Fruit fly (Drosophila melanogaster) whole organism, pupa: ENCODE results near the gene gammaTub23C.

ENCODE experiments used
- CG10348 ChIP-seq: fragments of 200-800 bp; sonication (Bioruptor generic); IDR thresholded peaks from 2 replicates; pipeline ENCODE4 v1.3.6; 2022; ENCODE audit warnings: missing biosample characterization, missing genetic modification characterization
- CG12605 ChIP-seq: fragments of 200-800 bp; sonication (Bioruptor generic); IDR thresholded peaks from 2 replicates; pipeline ENCODE4 v1.3.6; 2022; ENCODE audit warnings: missing biosample characterization, missing genetic modification characterization
- CG13204 ChIP-seq: fragments of 200-800 bp; sonication (Bioruptor generic); optimal IDR thresholded peaks from 2 replicates; lab custom pipeline; 2018; ENCODE audit warnings: missing biosample characterization, mild to moderate bottlenecking, missing genetic modification characterization, moderate library complexity
- CG14655 ChIP-seq: fragments of 200-800 bp; sonication (Bioruptor generic); optimal IDR thresholded peaks from 3 replicates; lab custom pipeline; 2017; ENCODE audit warnings: mild to moderate bottlenecking, missing biosample characterization, missing genetic modification reagents, missing genetic modification characterization
- CG15710 ChIP-seq: fragments of 200-800 bp; sonication (Bioruptor generic); optimal IDR thresholded peaks from 2 replicates; lab custom pipeline; 2018; ENCODE audit warnings: missing biosample characterization, mild to moderate bottlenecking, missing genetic modification characterization, moderate library complexity
- CG17806 ChIP-seq: fragments of 200-800 bp; sonication (Bioruptor generic); optimal IDR thresholded peaks from 2 replicates; lab custom pipeline; 2018; ENCODE audit warnings: missing biosample characterization, mild to moderate bottlenecking, missing genetic modification characterization, moderate library complexity
- CG32121 ChIP-seq: fragments of 200-800 bp; sonication (Bioruptor generic); IDR thresholded peaks from 2 replicates; pipeline ENCODE4 v1.3.6; 2022; ENCODE audit warnings: missing biosample characterization, missing genetic modification characterization
- CG34367 ChIP-seq: fragments of 200-800 bp; sonication (Bioruptor generic); optimal IDR thresholded peaks from 2 replicates; lab custom pipeline; 2018; ENCODE audit warnings: missing biosample characterization, mild to moderate bottlenecking, missing genetic modification characterization
- CG4496 ChIP-seq: fragments of 200-800 bp; sonication (Bioruptor generic); IDR thresholded peaks from 3 replicates; pipeline ENCODE4 v1.3.6; 2022; ENCODE audit warnings: missing biosample characterization, missing genetic modification characterization
- CG8159 ChIP-seq: fragments of 200-800 bp; sonication (Bioruptor generic); optimal IDR thresholded peaks from 3 replicates; lab custom pipeline; 2018; ENCODE audit warnings: missing biosample characterization, mild to moderate bottlenecking, missing genetic modification characterization, moderate library complexity
- CG8301 ChIP-seq: fragments of 200-800 bp; sonication (Bioruptor generic); optimal IDR thresholded peaks from 2 replicates; lab custom pipeline; 2018; ENCODE audit warnings: missing biosample characterization, mild to moderate bottlenecking, missing genetic modification characterization
- CG9948 ChIP-seq: fragments of 200-800 bp; sonication (Bioruptor generic); optimal IDR thresholded peaks from 2 replicates; lab custom pipeline; 2018; ENCODE audit warnings: missing biosample characterization, mild to moderate bottlenecking, missing genetic modification characterization, moderate library complexity
- D1 ChIP-seq: fragments of 200-800 bp; sonication (Bioruptor generic); optimal IDR thresholded peaks from 2 replicates; lab custom pipeline; 2018; ENCODE audit warnings: missing biosample characterization, mild to moderate bottlenecking, missing genetic modification characterization, moderate library complexity
- EcR ChIP-seq: fragments of 200-800 bp; sonication (Bioruptor generic); optimal IDR thresholded peaks from 3 replicates; lab custom pipeline; 2019; ENCODE audit warnings: missing biosample characterization, missing genetic modification characterization, mild to moderate bottlenecking, moderate library complexity, missing genetic modification reagents
- Ets98B ChIP-seq: fragments of 200-800 bp; sonication (Bioruptor generic); IDR thresholded peaks from 2 replicates; pipeline ENCODE4 v1.3.6; 2022; ENCODE audit warnings: missing biosample characterization, missing genetic modification characterization
- Pif1A ChIP-seq: fragments of 200-800 bp; sonication (Bioruptor generic); optimal IDR thresholded peaks from 3 replicates; lab custom pipeline; 2016; ENCODE audit warnings: missing biosample characterization, missing genetic modification characterization
- Pif1B ChIP-seq: fragments of 200-800 bp; sonication (Bioruptor generic); optimal IDR thresholded peaks from 3 replicates; lab custom pipeline; 2016; ENCODE audit warnings: missing biosample characterization, missing genetic modification characterization
- Snoo ChIP-seq: fragments of 200-800 bp; sonication (Bioruptor generic); optimal IDR thresholded peaks from 3 replicates; lab custom pipeline; 2017; ENCODE audit warnings: missing biosample characterization, mild to moderate bottlenecking, missing genetic modification characterization, inconsistent platforms
- fd96Ca ChIP-seq: fragments of 200-800 bp; sonication (Bioruptor generic); IDR thresholded peaks from 3 replicates; pipeline ENCODE4 v1.3.6; 2022; ENCODE audit warnings: missing biosample characterization, missing genetic modification characterization
- gl ChIP-seq: fragments of 200-800 bp; sonication (Bioruptor generic); optimal IDR thresholded peaks from 2 replicates; lab custom pipeline; 2018; ENCODE audit warnings: missing biosample characterization, mild to moderate bottlenecking, missing genetic modification characterization
- rn ChIP-seq: fragments of 200-800 bp; sonication (Bioruptor generic); IDR thresholded peaks from 2 replicates; pipeline ENCODE4 v1.3.6; 2022; ENCODE audit warnings: missing biosample characterization, missing genetic modification characterization

gammaTub23C gene

DNA sequence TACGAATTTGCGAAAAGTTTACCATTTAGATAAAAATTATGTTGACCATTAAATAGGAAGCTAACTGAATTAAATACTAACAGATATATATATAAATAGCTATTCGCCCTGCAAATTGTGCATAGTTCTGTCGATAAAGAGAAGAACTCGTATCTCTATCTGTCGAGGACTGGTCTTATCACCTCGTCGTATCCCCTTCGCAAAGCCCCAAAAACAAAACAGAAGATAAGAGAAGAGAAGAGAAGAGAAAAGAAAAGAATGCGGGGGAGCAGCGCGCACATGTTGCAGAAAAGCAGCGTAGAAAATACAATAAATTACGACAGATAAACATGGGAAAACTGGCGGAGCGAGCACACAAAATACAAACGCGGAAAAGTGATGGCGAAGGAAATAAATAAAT, 37.0 kb upstream of the gammaTub23C start:
- TF ChIP-seq rn (GFP tag; lab: Robert Waterston, UW) = no peak
- TF ChIP-seq CG10348 = no peak
- no peak for TF ChIP-seq CG8301 (tag; lab: Kevin White, UChicago)
- TF ChIP-seq CG34367 (tag; lab: Kevin White, UChicago) = no peak
- TF ChIP-seq D1 (tag; lab: Kevin White, UChicago) = no peak
- TF ChIP-seq CG9948 (tag; lab: Kevin White, UChicago) = no peak
- no peak for TF ChIP-seq CG32121
- TF ChIP-seq Snoo (tag; lab: Kevin White, UChicago) = no peak
- TF ChIP-seq CG15710 = no peak
- no peak for TF ChIP-seq CG13204 (GFP tag; lab: Kevin White, UChicago)
- no peak for TF ChIP-seq CG8159 (tag; lab: Kevin White, UChicago)
- no peak for TF ChIP-seq Pif1A (GFP tag; lab: Kevin White, UChicago)
- no peak for TF ChIP-seq CG17806 (tag; lab: Kevin White, UChicago)
- no peak for TF ChIP-seq CG4496 (GFP tag; lab: Robert Waterston, UW)
- TF ChIP-seq CG12605 (GFP tag; lab: Robert Waterston, UW) = no peak
- TF ChIP-seq gl (tag; lab: Kevin White, UChicago) = no peak

- TF ChIP-seq CG12605 (GFP tag; lab: Robert Waterston, UW) (no peak), rn (GFP tag; lab: Robert Waterston, UW) (no peak), CG4496 (GFP tag; lab: Robert Waterston, UW) (no peak), CG34367 (tag; lab: Kevin White, UChicago) (no peak), CG32121 (no peak), D1 (tag; lab: Kevin White, UChicago) (no peak), CG8159 (tag; lab: Kevin White, UChicago) (no peak), Snoo (tag; lab: Kevin White, UChicago) (no peak), CG14655 (GFP tag; lab: Kevin White, UChicago) (no peak), CG13204 (GFP tag; lab: Kevin White, UChicago) (no peak)
Observed at dm6 chr2L:2939698-2940097, 33.0 kb upstream of the gammaTub23C start.

DNA sequence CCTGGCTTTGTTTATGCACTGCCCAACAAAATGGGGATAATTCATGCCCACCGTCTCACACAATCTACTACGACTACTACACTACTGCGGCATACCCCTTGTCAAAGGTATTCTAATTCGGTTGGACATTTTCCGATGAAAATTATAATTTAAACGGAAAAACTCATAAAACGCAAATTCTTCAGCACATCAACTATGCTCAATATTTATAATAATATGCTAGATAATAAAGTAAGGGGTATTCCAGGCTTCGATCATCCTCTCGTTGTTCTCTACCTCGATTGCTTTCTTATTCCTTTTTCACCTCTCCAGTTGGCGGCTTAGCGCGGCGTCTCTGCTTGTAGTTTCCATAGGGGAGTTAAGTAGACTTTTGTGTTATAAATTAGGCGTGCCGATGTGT, 31.3 kb upstream of the gammaTub23C start:
- TF ChIP-seq rn (GFP tag; lab: Robert Waterston, UW) = no peak
- TF ChIP-seq CG14655 (GFP tag; lab: Kevin White, UChicago) = peak; percentile 31
- no peak for TF ChIP-seq gl (tag; lab: Kevin White, UChicago)
- TF ChIP-seq CG13204 (GFP tag; lab: Kevin White, UChicago) = no peak
- TF ChIP-seq CG17806 (tag; lab: Kevin White, UChicago) = no peak
- TF ChIP-seq CG9948 (tag; lab: Kevin White, UChicago) = no peak
- TF ChIP-seq Pif1A (GFP tag; lab: Kevin White, UChicago) = no peak
- TF ChIP-seq D1 (tag; lab: Kevin White, UChicago) = no peak
- TF ChIP-seq CG10348 = no peak
- no peak for TF ChIP-seq fd96Ca (GFP tag; lab: Robert Waterston, UW)
- no peak for TF ChIP-seq EcR (GFP tag; lab: Kevin White, UChicago)
- peak; percentile 7 for TF ChIP-seq CG8301 (tag; lab: Kevin White, UChicago)
- no peak for TF ChIP-seq Ets98B (GFP tag; lab: Robert Waterston, UW)
- TF ChIP-seq CG32121 = no peak

DNA sequence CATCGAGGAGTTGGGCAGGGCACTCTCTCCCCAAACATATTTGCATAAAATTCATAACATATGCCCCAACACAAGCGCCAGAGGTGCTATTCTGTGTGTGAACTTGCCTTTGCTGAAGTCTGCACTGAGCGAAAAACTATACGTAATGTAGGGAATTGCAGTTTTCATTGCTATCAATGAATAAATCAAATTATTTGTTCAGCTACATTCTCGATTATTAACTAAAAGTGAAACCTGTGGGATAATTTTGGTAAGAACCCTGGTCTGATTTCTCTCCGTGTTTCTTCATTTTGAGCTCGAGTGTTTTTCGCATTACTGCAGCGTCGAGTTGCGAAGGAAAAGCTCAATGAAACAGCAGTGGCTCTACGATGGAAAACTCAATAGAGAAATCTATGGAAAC, 30.1 kb upstream of the gammaTub23C start:
- peak; percentile 57 for TF ChIP-seq Ets98B (GFP tag; lab: Robert Waterston, UW)
- peak; percentile 17 for TF ChIP-seq CG8159 (tag; lab: Kevin White, UChicago)
- TF ChIP-seq CG17806 (tag; lab: Kevin White, UChicago) = peak; percentile 15
- TF ChIP-seq Snoo (tag; lab: Kevin White, UChicago) = no peak
- TF ChIP-seq CG32121 = no peak
- TF ChIP-seq Pif1B (GFP tag; lab: Kevin White, UChicago) = no peak
- no peak for TF ChIP-seq CG13204 (GFP tag; lab: Kevin White, UChicago)
- no peak for TF ChIP-seq rn (GFP tag; lab: Robert Waterston, UW)
- TF ChIP-seq CG14655 (GFP tag; lab: Kevin White, UChicago) = peak; percentile 38
- no peak for TF ChIP-seq EcR (GFP tag; lab: Kevin White, UChicago)
- TF ChIP-seq CG34367 (tag; lab: Kevin White, UChicago) = no peak
- TF ChIP-seq CG12605 (GFP tag; lab: Robert Waterston, UW) = no peak
- peak; percentile 53; the same call in 1 of the 3 replicates for TF ChIP-seq CG4496 (GFP tag; lab: Robert Waterston, UW)
- peak; percentile 13 for TF ChIP-seq Pif1A (GFP tag; lab: Kevin White, UChicago)
- TF ChIP-seq CG15710 = no peak
- peak; percentile 25 for TF ChIP-seq CG8301 (tag; lab: Kevin White, UChicago)
- TF ChIP-seq gl (tag; lab: Kevin White, UChicago) = no peak
- 0 out of 3 replicates have a peak, but pooled peaks have one; percentile 49 for TF ChIP-seq fd96Ca (GFP tag; lab: Robert Waterston, UW)
- peak; percentile 15 for TF ChIP-seq CG9948 (tag; lab: Kevin White, UChicago)
- TF ChIP-seq D1 (tag; lab: Kevin White, UChicago) = no peak
- no peak for TF ChIP-seq CG10348
- TF ChIP-seq, all 21 proteins: peak for 9

dm6 chr2L:2944509-2944908, 28.2 kb upstream of the gammaTub23C start:
- peak; percentile 35 for TF ChIP-seq CG8301 (tag; lab: Kevin White, UChicago)
- no peak for TF ChIP-seq D1 (tag; lab: Kevin White, UChicago)
- TF ChIP-seq gl (tag; lab: Kevin White, UChicago) = no peak
- peak; percentile 62 for TF ChIP-seq CG4496 (GFP tag; lab: Robert Waterston, UW)
- peak; percentile 86 for TF ChIP-seq CG8159 (tag; lab: Kevin White, UChicago)
- peak; percentile 45 for TF ChIP-seq CG15710
- no peak for TF ChIP-seq rn (GFP tag; lab: Robert Waterston, UW)
- peak; percentile 34 for TF ChIP-seq CG34367 (tag; lab: Kevin White, UChicago)
- TF ChIP-seq Pif1B (GFP tag; lab: Kevin White, UChicago) = peak; percentile 65
- peak; percentile 44 for TF ChIP-seq CG12605 (GFP tag; lab: Robert Waterston, UW)
- peak; percentile 39 for TF ChIP-seq CG17806 (tag; lab: Kevin White, UChicago)
- TF ChIP-seq Snoo (tag; lab: Kevin White, UChicago) = peak; percentile 11
- peak; percentile 26 for TF ChIP-seq CG9948 (tag; lab: Kevin White, UChicago)
- no peak for TF ChIP-seq CG13204 (GFP tag; lab: Kevin White, UChicago)
- no peak for TF ChIP-seq CG10348
- peak; percentile 71 for TF ChIP-seq fd96Ca (GFP tag; lab: Robert Waterston, UW)
- peak; percentile 54 for TF ChIP-seq Pif1A (GFP tag; lab: Kevin White, UChicago)
- TF ChIP-seq Ets98B (GFP tag; lab: Robert Waterston, UW) = peak; percentile 58; the same call in 1 of the 2 replicates
- TF ChIP-seq CG14655 (GFP tag; lab: Kevin White, UChicago) = peak; percentile 58
